Fruit fly (Drosophila melanogaster): ENCODE results near the gene slou.
A peak's percentile ranks its signal among the peaks of the same experiment; 100 is the strongest.

DNA sequence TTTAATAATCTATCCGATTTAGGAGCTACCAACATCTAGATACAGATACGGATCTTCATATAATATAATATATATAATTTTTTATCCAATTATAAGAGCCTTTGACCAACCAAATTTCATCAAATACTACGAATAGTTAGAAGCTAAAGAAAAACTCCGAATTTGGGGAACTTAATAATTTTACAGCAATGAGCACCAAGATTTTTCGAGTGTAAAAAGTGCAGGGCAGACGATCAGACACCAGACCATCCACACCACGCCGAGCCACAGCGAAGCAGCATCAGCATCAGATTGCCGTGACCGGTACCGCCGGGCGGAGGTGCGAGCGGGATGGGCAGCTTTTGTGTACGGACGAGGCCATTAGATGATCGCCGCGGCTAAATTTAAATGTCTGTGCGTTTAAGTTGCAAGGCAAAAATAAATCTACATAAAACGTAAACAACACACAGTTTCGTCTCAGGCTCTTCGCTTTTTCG lies 37.5 kb upstream of the slou start:
- TF ChIP-seq sr (GFP tag; IDR thresholded peaks at IDR 0.05) (no peak), HmgD (GFP tag; optimal IDR thresholded peaks at IDR 0.05) (no peak), CG4404 (GFP tag; IDR thresholded peaks at IDR 0.05) (0 out of 2 replicates have a peak, but pooled peaks have one; percentile 19), CG9727 (GFP tag; optimal IDR thresholded peaks at IDR 0.05) (no peak), ATbp (GFP tag; optimal IDR thresholded peaks at IDR 0.05) (peak; percentile 54), YL-1 (GFP tag; optimal IDR thresholded peaks at IDR 0.05) (no peak), CG3065 (GFP tag; optimal IDR thresholded peaks at IDR 0.05) (no peak)

Data from whole organism, embryonic.